Worm (Caenorhabditis elegans): ENCODE measurements around the gene clec-71.
"Not testable (repeated sequence)": the region's sequence is repeated elsewhere in the genome, so short reads cannot be mapped to it uniquely, and the experiment has no call there.

The clec-71 gene

ce11 chrIV:3921898-3922297, 15.4 kb upstream of the clec-71 start, which contains the start of gene clec-67:
TSS of gene clec-67 (plus strand) at chrIV:3922165.
- TF ChIP-seq nhr-80 (tag; optimal IDR thresholded peaks at IDR 0.05) (peak; percentile 44), lag-1 (GFP tag; IDR thresholded peaks at IDR 0.05) (no peak)

- TF ChIP-seq Y95B8A.8 (GFP tag; IDR thresholded peaks at IDR 0.05): no peak
- TF ChIP-seq lin-35 (GFP tag; optimal IDR thresholded peaks at IDR 0.05): no peak
- TF ChIP-seq zim-3 (tag; optimal IDR thresholded peaks at IDR 0.05): no peak
- TF ChIP-seq ztf-25 (GFP tag; IDR thresholded peaks at IDR 0.05): no peak
- TF ChIP-seq sptf-2 (GFP tag; optimal IDR thresholded peaks at IDR 0.05): no peak
- TF ChIP-seq tbx-9 (tag; optimal IDR thresholded peaks at IDR 0.05; ENCODE audit: borderline replicate concordance): no peak
- TF ChIP-seq mcd-1 (GFP tag; IDR thresholded peaks at IDR 0.05): no peak
- no peak for TF ChIP-seq F55B11.4 (tag; optimal IDR thresholded peaks at IDR 0.05; ENCODE audit: borderline replicate concordance, insufficient read depth)
- no peak for TF ChIP-seq F49E8.2 (tag; optimal IDR thresholded peaks at IDR 0.05; ENCODE audit: insufficient read depth)
- no peak for TF ChIP-seq hmg-20 (GFP tag; IDR thresholded peaks at IDR 0.05)
- no peak for TF ChIP-seq dpff-1 (tag; optimal IDR thresholded peaks at IDR 0.05)
- TF ChIP-seq ceh-100 (GFP tag; IDR thresholded peaks at IDR 0.05): no peak
- no peak for TF ChIP-seq madf-3 (GFP tag; IDR thresholded peaks at IDR 0.05)
- no peak for TF ChIP-seq snpc-1.3 (tag; optimal IDR thresholded peaks at IDR 0.05; ENCODE audit: insufficient read depth)
- TF ChIP-seq ztf-3 (GFP tag; optimal IDR thresholded peaks at IDR 0.05): no peak
- no peak for TF ChIP-seq aptf-3 (GFP tag; IDR thresholded peaks at IDR 0.05)
- no peak for TF ChIP-seq ccch-3 (GFP tag; optimal IDR thresholded peaks at IDR 0.05)
- no peak for TF ChIP-seq chd-7 (tag; optimal IDR thresholded peaks at IDR 0.05)
Measured at ce11 chrIV:3926117-3926516, 11.1 kb upstream of the clec-71 start, which contains the start of gene clec-68. TSS of gene clec-68 (plus strand) at chrIV:3926417.

- not testable (repeated sequence) for TF ChIP-seq ceh-79 (tag; optimal IDR thresholded peaks at IDR 0.05); madf-6 (GFP tag; IDR thresholded peaks at IDR 0.05); B0035.1 (tag; optimal IDR thresholded peaks at IDR 0.05)
Measured at ce11 chrIV:3932408-3932807, 4.8 kb upstream of the clec-71 start, which contains the start of gene clec-70. TSS of gene clec-70 (plus strand) at chrIV:3932708.

ce11 chrIV:3941658-3942328, 4.5 kb downstream of the clec-71 start, which contains the start of gene clec-174:
TSS of gene clec-174 (minus strand) at chrIV:3941708.
- TF ChIP-seq lin-26 (GFP tag; IDR thresholded peaks at IDR 0.05): no peak
- no peak for TF ChIP-seq rpc-1 (optimal IDR thresholded peaks at IDR 0.05)
- no peak for TF ChIP-seq rpc-1 (tag; optimal IDR thresholded peaks at IDR 0.05)
- no peak for TF ChIP-seq lin-40 (tag; optimal IDR thresholded peaks at IDR 0.05)
- TF ChIP-seq him-1 (tag; optimal IDR thresholded peaks at IDR 0.05): no peak
- TF ChIP-seq lag-1 (GFP tag; IDR thresholded peaks at IDR 0.05): no peak
- TF ChIP-seq B0019.2 (GFP tag; conservative IDR thresholded peaks at IDR 0.05): no peak
- TF ChIP-seq F57A8.1 (GFP tag; optimal IDR thresholded peaks at IDR 0.05): no peak
- TF ChIP-seq repo-1 (tag; optimal IDR thresholded peaks at IDR 0.05): no peak
- TF ChIP-seq rec-8 (tag; optimal IDR thresholded peaks at IDR 0.05): no peak
- TF ChIP-seq akir-1 (GFP tag; optimal IDR thresholded peaks at IDR 0.05): no peak
- TF ChIP-seq ekl-4 (GFP tag; IDR thresholded peaks at IDR 0.05): no peak
- no peak for TF ChIP-seq dox-1 (GFP tag; IDR thresholded peaks at IDR 0.05)
- TF ChIP-seq F52B5.7 (tag; optimal IDR thresholded peaks at IDR 0.05): no peak
- TF ChIP-seq attf-3 (GFP tag; conservative IDR thresholded peaks at IDR 0.05): no peak
- TF ChIP-seq ceh-79 (tag; optimal IDR thresholded peaks at IDR 0.05): no peak
- TF ChIP-seq fkh-3 (tag; optimal IDR thresholded peaks at IDR 0.05): no peak
- TF ChIP-seq ztf-6 (GFP tag; IDR thresholded peaks at IDR 0.05): no peak
- TF ChIP-seq tbx-9 (tag; optimal IDR thresholded peaks at IDR 0.05; ENCODE audit: borderline replicate concordance): no peak
- TF ChIP-seq madf-10 (tag; optimal IDR thresholded peaks at IDR 0.05): no peak
- TF ChIP-seq lin-54 (GFP tag; optimal IDR thresholded peaks at IDR 0.05): no peak

All from whole organism, young adult.